Worm (Caenorhabditis elegans) whole organism, young adult: ENCODE data around the gene fbxa-76.

Source experiments
- B0261.1 ChIP-seq: sonication (generic microtip); optimal IDR thresholded peaks from 2 replicates; lab custom pipeline; 2016; ENCODE audit warnings: mild to moderate bottlenecking, missing genetic modification characterization, moderate library complexity, missing compliant biosample characterization
- B0336.3 ChIP-seq: fragments of 200-800 bp; sonication (Bioruptor generic); IDR thresholded peaks from 2 replicates; pipeline ENCODE4 v1.3.6; 2022; ENCODE audit warnings: missing genetic modification characterization, missing compliant biosample characterization
- D2030.7 ChIP-seq: fragments of 200-800 bp; sonication (Bioruptor generic); IDR thresholded peaks from 2 replicates; pipeline ENCODE4 v1.3.6; 2022; ENCODE audit warnings: missing genetic modification reagents, missing genetic modification characterization, missing compliant biosample characterization
- F22D6.2 ChIP-seq: sonication (generic microtip); optimal IDR thresholded peaks from 2 replicates; lab custom pipeline; 2016; ENCODE audit warnings: mild to moderate bottlenecking, missing genetic modification characterization, missing compliant biosample characterization
- F52B5.7 ChIP-seq: sonication (generic microtip); optimal IDR thresholded peaks from 2 replicates; lab custom pipeline; 2016; ENCODE audit warnings: mild to moderate bottlenecking, missing genetic modification characterization, missing compliant biosample characterization
- F57C9.4 ChIP-seq: sonication (generic microtip); optimal IDR thresholded peaks from 2 replicates; lab custom pipeline; 2017; ENCODE audit warnings: mild to moderate bottlenecking, missing genetic modification characterization, missing compliant biosample characterization
- aptf-2 ChIP-seq: fragments of 200-800 bp; sonication (Bioruptor generic); conservative IDR thresholded peaks from 2 replicates; pipeline ENCODE4 v1.3.6; 2022; ENCODE audit warnings: missing genetic modification reagents, missing genetic modification characterization, missing compliant biosample characterization
- attf-5 ChIP-seq: fragments of 200-800 bp; sonication (Bioruptor generic); optimal IDR thresholded peaks from 2 replicates; lab custom pipeline; 2018; ENCODE audit warnings: mild to moderate bottlenecking, missing genetic modification characterization, missing compliant biosample characterization
- attf-6 ChIP-seq: fragments of 200-800 bp; sonication (Bioruptor generic); IDR thresholded peaks from 2 replicates; pipeline ENCODE4 v1.3.6; 2022; ENCODE audit warnings: missing genetic modification reagents, missing genetic modification characterization, missing compliant biosample characterization
- bed-2 ChIP-seq: fragments of 200-800 bp; sonication (Bioruptor generic); IDR thresholded peaks from 2 replicates; pipeline ENCODE4 v1.3.6; 2022; ENCODE audit warnings: missing genetic modification reagents, missing genetic modification characterization, missing compliant biosample characterization
- cebp-1 ChIP-seq, 2 experiments: fragments of 200-800 bp in 1 of 2; sonication (Bioruptor generic) in 1 of 2; sonication (generic microtip) in 1 of 2; IDR thresholded peaks in 1 of 2; optimal IDR thresholded peaks in 1 of 2; 2 replicates each; pipeline versions ENCODE4 v1.3.6 to Lab custom; 2017 to 2022; ENCODE audit warnings: missing compliant biosample characterization in 2 of 2, missing genetic modification characterization in 2 of 2, mild to moderate bottlenecking in 1 of 2, missing genetic modification reagents in 1 of 2, moderate library complexity in 1 of 2
- ceh-100 ChIP-seq: fragments of 200-800 bp; sonication (Bioruptor generic); IDR thresholded peaks from 2 replicates; pipeline ENCODE4 v1.3.6; 2022; ENCODE audit warnings: missing genetic modification reagents, missing genetic modification characterization, missing compliant biosample characterization
- ceh-27 ChIP-seq: fragments of 200-800 bp; sonication (Bioruptor generic); optimal IDR thresholded peaks from 2 replicates; lab custom pipeline; 2018; ENCODE audit warnings: mild to moderate bottlenecking, missing genetic modification characterization, moderate library complexity, missing compliant biosample characterization
- ceh-40 ChIP-seq: fragments of 200-800 bp; sonication (Bioruptor generic); IDR thresholded peaks from 2 replicates; pipeline ENCODE4 v1.3.6; 2022; ENCODE audit warnings: missing genetic modification characterization, missing compliant biosample characterization
- ceh-58 ChIP-seq: fragments of 200-800 bp; sonication (Bioruptor generic); IDR thresholded peaks from 2 replicates; pipeline ENCODE4 v1.3.6; 2022; ENCODE audit warnings: missing genetic modification characterization, missing compliant biosample characterization
- egrh-3 ChIP-seq: fragments of 200-800 bp; sonication (Bioruptor generic); IDR thresholded peaks from 2 replicates; pipeline ENCODE4 v1.3.6; 2022; ENCODE audit warnings: missing genetic modification reagents, missing genetic modification characterization, missing compliant biosample characterization
- fkh-3 ChIP-seq: sonication (generic microtip); optimal IDR thresholded peaks from 2 replicates; lab custom pipeline; 2016; ENCODE audit warnings: mild to moderate bottlenecking, missing genetic modification characterization, missing compliant biosample characterization
- hmg-1.2 ChIP-seq: fragments of 200-800 bp; sonication (Bioruptor generic); IDR thresholded peaks from 2 replicates; pipeline ENCODE4 v1.3.6; 2022; ENCODE audit warnings: missing genetic modification reagents, missing genetic modification characterization, missing compliant biosample characterization
- hmg-20 ChIP-seq: fragments of 200-800 bp; sonication (Bioruptor generic); IDR thresholded peaks from 2 replicates; pipeline ENCODE4 v1.3.6; 2022; ENCODE audit warnings: missing genetic modification reagents, missing genetic modification characterization, missing compliant biosample characterization
- lag-1 ChIP-seq: fragments of 200-800 bp; sonication (Bioruptor generic); IDR thresholded peaks from 2 replicates; pipeline ENCODE4 v1.3.6; 2022; ENCODE audit warnings: missing genetic modification reagents, missing genetic modification characterization, missing compliant biosample characterization
- lin-54 ChIP-seq: fragments of 200-800 bp; sonication (Bioruptor generic); optimal IDR thresholded peaks from 2 replicates; lab custom pipeline; 2018; ENCODE audit warnings: mild to moderate bottlenecking, missing genetic modification characterization, missing compliant biosample characterization
- madf-3 ChIP-seq: fragments of 200-800 bp; sonication (Bioruptor generic); IDR thresholded peaks from 2 replicates; pipeline ENCODE4 v1.3.6; 2022; ENCODE audit warnings: missing genetic modification reagents, missing genetic modification characterization, missing compliant biosample characterization
- madf-6 ChIP-seq: fragments of 200-800 bp; sonication (Bioruptor generic); IDR thresholded peaks from 2 replicates; pipeline ENCODE4 v1.3.6; 2022; ENCODE audit warnings: missing genetic modification reagents, missing genetic modification characterization, missing compliant biosample characterization
- mcd-1 ChIP-seq: fragments of 200-800 bp; sonication (Bioruptor generic); IDR thresholded peaks from 2 replicates; pipeline ENCODE4 v1.3.6; 2022; ENCODE audit warnings: missing genetic modification reagents, missing genetic modification characterization, missing compliant biosample characterization
- mel-28 ChIP-seq: sonication (generic microtip); optimal IDR thresholded peaks from 2 replicates; lab custom pipeline; 2016; ENCODE audit warnings: borderline replicate concordance, mild to moderate bottlenecking, missing genetic modification characterization, missing compliant biosample characterization
- nfyb-1 ChIP-seq: fragments of 200-800 bp; sonication (Bioruptor generic); IDR thresholded peaks from 2 replicates; pipeline ENCODE4 v1.3.6; 2022; ENCODE audit warnings: missing genetic modification reagents, missing genetic modification characterization, missing compliant biosample characterization
- pbrm-1 ChIP-seq: fragments of 200-800 bp; sonication (Bioruptor generic); IDR thresholded peaks from 2 replicates; pipeline ENCODE4 v1.3.6; 2022; ENCODE audit warnings: missing genetic modification reagents, missing genetic modification characterization, missing compliant biosample characterization
- pha-4 ChIP-seq: fragments of 150-350 bp; sonication (generic microtip); optimal IDR thresholded peaks from 2 replicates; lab custom pipeline; 2014; ENCODE audit warnings: missing biosample characterization, missing genetic modification reagents, missing genetic modification characterization
- rpc-1 ChIP-seq, 2 experiments: fragments of 150-350 bp in 1 of 2; sonication (generic microtip) in 1 of 2; optimal IDR thresholded peaks; 2 replicates each; lab custom pipeline; 2014 to 2018; ENCODE audit warnings: missing biosample characterization in 1 of 2, missing genetic modification characterization in 1 of 2, missing genetic modification reagents in 1 of 2, missing genotype in 1 of 2
- sdz-38 ChIP-seq: sonication (generic microtip); optimal IDR thresholded peaks from 2 replicates; lab custom pipeline; 2016; ENCODE audit warnings: missing genotype, missing genetic modification characterization, missing compliant biosample characterization
- sea-2 ChIP-seq: fragments of 200-800 bp; sonication (Bioruptor generic); IDR thresholded peaks from 2 replicates; pipeline ENCODE4 v1.3.6; 2022; ENCODE audit warnings: missing genetic modification characterization, missing compliant biosample characterization
- tbp1 ChIP-seq: fragments of 200-800 bp; sonication (Bioruptor generic); optimal IDR thresholded peaks from 2 replicates; lab custom pipeline; 2018; ENCODE audit warnings: mild to moderate bottlenecking, missing genetic modification characterization, missing compliant biosample characterization
- tlf-1 ChIP-seq: fragments of 200-800 bp; sonication (Bioruptor generic); optimal IDR thresholded peaks from 2 replicates; lab custom pipeline; 2018; ENCODE audit warnings: mild to moderate bottlenecking, missing genetic modification characterization, missing compliant biosample characterization
- unc-130 ChIP-seq: sonication (generic microtip); optimal IDR thresholded peaks from 2 replicates; lab custom pipeline; 2016; ENCODE audit warnings: missing genetic modification reagents, missing genetic modification characterization, missing compliant biosample characterization
- zfh-2 ChIP-seq: fragments of 200-800 bp; sonication (Bioruptor generic); conservative IDR thresholded peaks from 2 replicates; pipeline ENCODE4 v1.3.6; 2022; ENCODE audit warnings: missing genetic modification reagents, missing genetic modification characterization, missing compliant biosample characterization
- ztf-28 ChIP-seq: fragments of 200-800 bp; sonication (Bioruptor generic); IDR thresholded peaks from 2 replicates; pipeline ENCODE4 v1.3.6; 2022; ENCODE audit warnings: missing genetic modification reagents, missing genetic modification characterization, missing compliant biosample characterization

The fbxa-76 gene

ce11 chrIII:1238704-1239103 is 10.3 kb downstream of the fbxa-76 start, which contains the start of gene fbxa-61:
TSS of gene fbxa-61 (plus strand) at chrIII:1239048.
- no peak for TF ChIP-seq F52B5.7 (tag; lab: Kevin White, UChicago)
- no peak for TF ChIP-seq cebp-1 (GFP tag; IDR thresholded peaks at IDR 0.05; lab: Robert Waterston, UW)
- no peak for TF ChIP-seq cebp-1 (tag; optimal IDR thresholded peaks at IDR 0.05; lab: Kevin White, UChicago)
- TF ChIP-seq bed-2 (GFP tag; lab: Robert Waterston, UW), result no peak
- TF ChIP-seq lag-1, result no peak
- TF ChIP-seq aptf-2 (GFP tag; lab: Robert Waterston, UW), result no peak
- no peak for TF ChIP-seq ceh-40 (GFP tag; lab: Robert Waterston, UW)
- no peak for TF ChIP-seq B0261.1 (tag; lab: Kevin White, UChicago)
- no peak for TF ChIP-seq ceh-27
- no peak for TF ChIP-seq madf-3
- TF ChIP-seq, all 124 proteins: peak for 0

- TF ChIP-seq D2030.7 (GFP tag; lab: Robert Waterston, UW) (peak; percentile 39; the same call in 1 of the 2 replicates), aptf-2 (GFP tag; lab: Robert Waterston, UW) (no peak), fkh-3 (tag; lab: Kevin White, UChicago) (no peak), F22D6.2 (tag; lab: Kevin White, UChicago) (no peak), tlf-1 (no peak), attf-5 (GFP tag; lab: Kevin White, UChicago) (no peak), zfh-2 (GFP tag; lab: Robert Waterston, UW) (0 out of 2 replicates have a peak, but pooled peaks have one; percentile 23), F57C9.4 (no peak), hmg-20 (GFP tag; lab: Robert Waterston, UW) (no peak), pbrm-1 (GFP tag; lab: Robert Waterston, UW) (peak; percentile 70), madf-6 (no peak), sdz-38 (tag; lab: Kevin White, UChicago) (no peak)
These were observed 17.8 kb downstream of the fbxa-76 start for ce11 chrIII:1231186-1231585.

- TF ChIP-seq pha-4 (no peak), B0261.1 (tag; lab: Kevin White, UChicago) (peak; percentile 65), tbp1 (peak; percentile 82), rpc-1 (optimal IDR thresholded peaks at IDR 0.05; lab: Kevin White, UChicago) (peak; percentile 13), rpc-1 (tag; optimal IDR thresholded peaks at IDR 0.05; lab: Kevin White, UChicago) (peak; percentile 60)
These were observed 18.3 kb downstream of the fbxa-76 start for ce11 chrIII:1230672-1231071.

- TF ChIP-seq ceh-58 (GFP tag; lab: Robert Waterston, UW) (no peak), hmg-1.2 (GFP tag; lab: Robert Waterston, UW) (peak; percentile 46; the same call in 1 of the 2 replicates)
These were observed 18.8 kb downstream of the fbxa-76 start, which contains the start of gene pes-4 for ce11 chrIII:1230174-1230573. TSS of gene pes-4 (minus strand) at chrIII:1230274.

DNA sequence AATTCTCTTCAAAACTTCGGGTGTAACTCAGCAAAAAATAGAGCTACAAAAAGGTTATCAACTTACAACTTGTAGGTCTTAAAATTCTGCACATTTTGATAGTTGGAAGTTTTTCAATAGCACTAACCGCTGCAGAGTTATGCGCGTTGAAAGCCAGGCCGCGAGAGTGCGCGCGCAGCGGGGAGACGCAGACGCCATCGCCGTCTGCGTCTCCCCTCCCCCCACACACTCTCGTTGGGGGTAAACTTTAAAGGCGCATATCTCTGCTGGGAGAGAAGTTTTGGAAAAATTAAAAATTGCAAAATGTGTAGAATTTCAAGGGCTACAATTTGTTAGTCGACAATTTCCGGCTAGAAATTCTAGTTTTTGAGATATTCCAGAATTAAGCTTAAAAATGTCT is 19.5 kb downstream of the fbxa-76 start:
- peak; percentile 63 for TF ChIP-seq zfh-2 (GFP tag; lab: Robert Waterston, UW)
- TF ChIP-seq hmg-1.2 (GFP tag; lab: Robert Waterston, UW), result peak; percentile 79
- no peak for TF ChIP-seq ztf-28 (GFP tag; lab: Robert Waterston, UW)

ce11 chrIII:1228593-1228992 is 20.4 kb downstream of the fbxa-76 start:
- TF ChIP-seq attf-6 (no peak), mel-28 (no peak), bed-2 (GFP tag; lab: Robert Waterston, UW) (no peak), rpc-1 (optimal IDR thresholded peaks at IDR 0.05; lab: Kevin White, UChicago) (no peak), rpc-1 (tag; optimal IDR thresholded peaks at IDR 0.05; lab: Kevin White, UChicago) (no peak), egrh-3 (GFP tag; lab: Robert Waterston, UW) (no peak), lin-54 (GFP tag; lab: Kevin White, UChicago) (no peak), nfyb-1 (GFP tag; lab: Robert Waterston, UW) (no peak), B0336.3 (GFP tag; lab: Robert Waterston, UW) (no peak), mcd-1 (GFP tag; lab: Robert Waterston, UW) (no peak), unc-130 (GFP tag; lab: Kevin White, UChicago) (no peak), ceh-27 (no peak), sea-2 (GFP tag; lab: Robert Waterston, UW) (no peak), ceh-100 (GFP tag; lab: Robert Waterston, UW) (no peak)
